Fruit fly (Drosophila melanogaster) whole organism, embryonic: ENCODE data around the gene CG4455.
A peak's percentile ranks its signal among the peaks of the same experiment; 100 is the strongest.

Experiments used
- Abd-B ChIP-seq: fragments of 200-800 bp; sonication (Bioruptor generic); optimal IDR thresholded peaks from 2 replicates; lab custom pipeline; 2018; ENCODE audit warnings: missing biosample characterization, mild to moderate bottlenecking, missing genetic modification characterization, moderate library complexity
- Antp ChIP-seq: fragments of 200-800 bp; sonication (Bioruptor generic); optimal IDR thresholded peaks from 3 replicates; lab custom pipeline; 2016; ENCODE audit warnings: missing biosample characterization, missing genetic modification characterization
- Asciz ChIP-seq: fragments of 200-800 bp; sonication (Bioruptor generic); optimal IDR thresholded peaks from 2 replicates; lab custom pipeline; 2017; ENCODE audit warnings: missing biosample characterization, mild to moderate bottlenecking, missing genetic modification characterization, missing genetic modification reagents
- CG11504 ChIP-seq: fragments of 200-800 bp; sonication (Bioruptor generic); optimal IDR thresholded peaks from 3 replicates; lab custom pipeline; 2019; ENCODE audit warnings: missing biosample characterization, mild to moderate bottlenecking, missing genetic modification characterization, moderate library complexity
- CG12744 ChIP-seq: fragments of 200-800 bp; sonication (Bioruptor generic); optimal IDR thresholded peaks from 2 replicates; lab custom pipeline; 2016; ENCODE audit warnings: missing biosample characterization, missing genetic modification characterization
- CG1647 ChIP-seq: fragments of 200-800 bp; sonication (Bioruptor generic); optimal IDR thresholded peaks from 3 replicates; lab custom pipeline; 2016; ENCODE audit warnings: missing biosample characterization, missing genetic modification characterization
- CG18262 ChIP-seq: fragments of 200-800 bp; optimal IDR thresholded peaks from 3 replicates; lab custom pipeline; 2019; ENCODE audit warnings: missing biosample characterization, mild to moderate bottlenecking, missing genetic modification characterization, moderate library complexity
- CG2116 ChIP-seq: fragments of 200-800 bp; sonication (Bioruptor generic); optimal IDR thresholded peaks from 3 replicates; lab custom pipeline; 2018; ENCODE audit warnings: missing biosample characterization, mild to moderate bottlenecking, missing genetic modification characterization
- CG30020 ChIP-seq: fragments of 200-800 bp; optimal IDR thresholded peaks from 2 replicates; lab custom pipeline; 2019; ENCODE audit warnings: missing biosample characterization, mild to moderate bottlenecking, missing genetic modification characterization, moderate library complexity
- CG31224 ChIP-seq: fragments of 200-800 bp; sonication (Bioruptor generic); IDR thresholded peaks from 2 replicates; pipeline ENCODE4 v1.3.6; 2022; ENCODE audit warnings: missing biosample characterization, missing genetic modification characterization
- CG32767 ChIP-seq: fragments of 200-800 bp; sonication (Bioruptor generic); IDR thresholded peaks from 2 replicates; pipeline ENCODE4 v1.3.6; 2022; ENCODE audit warnings: missing biosample characterization, missing genetic modification characterization
- CG3838 ChIP-seq: fragments of 200-800 bp; sonication (Bioruptor generic); optimal IDR thresholded peaks from 3 replicates; lab custom pipeline; 2016; ENCODE audit warnings: missing biosample characterization, missing genetic modification characterization
- CG4282 ChIP-seq: fragments of 200-800 bp; sonication (Bioruptor generic); optimal IDR thresholded peaks from 2 replicates; lab custom pipeline; 2016; ENCODE audit warnings: missing biosample characterization, missing genetic modification characterization
- CG6791 ChIP-seq: fragments of 200-800 bp; sonication (Bioruptor generic); IDR thresholded peaks from 3 replicates; pipeline ENCODE4 v1.3.6; 2022; ENCODE audit warnings: missing biosample characterization, missing genetic modification characterization; ENCODE audit not compliant: partially characterized antibody
- CG7357 ChIP-seq: fragments of 200-800 bp; sonication (Bioruptor generic); IDR thresholded peaks from 3 replicates; pipeline ENCODE4 v1.3.6; 2022; ENCODE audit warnings: missing biosample characterization, missing genetic modification characterization
- CG7745 ChIP-seq: fragments of 200-800 bp; sonication (Bioruptor generic); optimal IDR thresholded peaks from 2 replicates; lab custom pipeline; 2018; ENCODE audit warnings: missing biosample characterization, mild to moderate bottlenecking, missing genetic modification characterization, moderate library complexity
- CG7928 ChIP-seq: fragments of 200-800 bp; sonication (Bioruptor generic); optimal IDR thresholded peaks from 2 replicates; lab custom pipeline; 2017; ENCODE audit warnings: missing biosample characterization, mild to moderate bottlenecking, missing genetic modification characterization
- CG9727 ChIP-seq: fragments of 200-800 bp; sonication (Bioruptor generic); optimal IDR thresholded peaks from 3 replicates; lab custom pipeline; 2017; ENCODE audit warnings: missing biosample characterization, mild to moderate bottlenecking, missing genetic modification characterization
- Dip3 ChIP-seq: fragments of 200-800 bp; sonication (Bioruptor generic); optimal IDR thresholded peaks from 3 replicates; lab custom pipeline; 2016; ENCODE audit warnings: missing biosample characterization, missing genetic modification characterization
- Eip74EF ChIP-seq, 2 experiments: fragments of 200-800 bp in 1 of 2; fragments of >200 bp in 1 of 2; sonication (Bioruptor generic) in 1 of 2; optimal IDR thresholded peaks; 2 replicates each; lab custom pipeline; 2017 to 2019; ENCODE audit warnings: missing biosample characterization in 2 of 2, missing genetic modification characterization in 2 of 2, mild to moderate bottlenecking in 1 of 2, moderate library complexity in 1 of 2
- HLH3B ChIP-seq: fragments of 200-800 bp; sonication (Bioruptor generic); IDR thresholded peaks from 2 replicates; pipeline ENCODE4 v1.3.6; 2022; ENCODE audit warnings: missing biosample characterization, missing genetic modification characterization
- Hr3 ChIP-seq: fragments of 200-800 bp; sonication (Bioruptor generic); optimal IDR thresholded peaks from 3 replicates; lab custom pipeline; 2016; ENCODE audit warnings: missing biosample characterization, missing genetic modification characterization
- Jarid2 ChIP-seq: fragments of 200-800 bp; sonication (Bioruptor generic); optimal IDR thresholded peaks from 3 replicates; lab custom pipeline; 2017; ENCODE audit warnings: mild to moderate bottlenecking, missing biosample characterization, missing genetic modification reagents, missing genetic modification characterization
- Lhr ChIP-seq: fragments of 200-800 bp; sonication (Bioruptor generic); optimal IDR thresholded peaks from 3 replicates; lab custom pipeline; 2017; ENCODE audit warnings: mild to moderate bottlenecking, missing biosample characterization, missing genetic modification reagents, missing genetic modification characterization
- Lpt ChIP-seq: fragments of >200 bp; optimal IDR thresholded peaks from 2 replicates; lab custom pipeline; 2018; ENCODE audit warnings: missing biosample characterization, missing genetic modification characterization
- NC2β ChIP-seq: fragments of 200-800 bp; sonication (Bioruptor generic); optimal IDR thresholded peaks from 2 replicates; lab custom pipeline; 2016; ENCODE audit warnings: missing biosample characterization, missing genetic modification characterization
- PHDP ChIP-seq: fragments of 200-800 bp; sonication (Bioruptor generic); optimal IDR thresholded peaks from 3 replicates; lab custom pipeline; 2018; ENCODE audit warnings: missing biosample characterization, mild to moderate bottlenecking, missing genetic modification characterization, moderate library complexity
- Ptx1 ChIP-seq: fragments of 200-800 bp; sonication (Bioruptor generic); IDR thresholded peaks from 2 replicates; pipeline ENCODE4 v1.3.6; 2022; ENCODE audit warnings: missing biosample characterization, missing genetic modification characterization
- Scr ChIP-seq: fragments of 200-800 bp; sonication (Bioruptor generic); IDR thresholded peaks from 2 replicates; pipeline ENCODE4 v1.3.6; 2022; ENCODE audit warnings: missing biosample characterization, missing genetic modification characterization; ENCODE audit not compliant: partially characterized antibody
- al ChIP-seq: fragments of 200-800 bp; sonication (Bioruptor generic); IDR thresholded peaks from 2 replicates; pipeline ENCODE4 v1.3.6; 2022; ENCODE audit warnings: missing biosample characterization, missing genetic modification characterization
- ash1 ChIP-seq: fragments of 200-800 bp; sonication (Bioruptor generic); optimal IDR thresholded peaks from 2 replicates; lab custom pipeline; 2018; ENCODE audit warnings: missing biosample characterization, mild to moderate bottlenecking, missing genetic modification characterization
- btn ChIP-seq: fragments of 200-800 bp; sonication (Bioruptor generic); optimal IDR thresholded peaks from 2 replicates; lab custom pipeline; 2016; ENCODE audit warnings: missing biosample characterization, missing genetic modification characterization
- chn ChIP-seq: fragments of 200-800 bp; sonication (Bioruptor generic); optimal IDR thresholded peaks from 2 replicates; lab custom pipeline; 2016; ENCODE audit warnings: missing biosample characterization, missing genetic modification characterization
- corto ChIP-seq: fragments of 200-800 bp; sonication (Bioruptor generic); optimal IDR thresholded peaks from 2 replicates; lab custom pipeline; 2016; ENCODE audit warnings: missing biosample characterization, mild to moderate bottlenecking, missing genetic modification characterization, moderate library complexity
- dysf ChIP-seq: fragments of 200-800 bp; sonication (Bioruptor generic); IDR thresholded peaks from 3 replicates; pipeline ENCODE4 v1.3.6; 2022; ENCODE audit warnings: missing biosample characterization, missing genetic modification characterization
- ems ChIP-seq: fragments of 200-800 bp; sonication (Bioruptor generic); optimal IDR thresholded peaks from 3 replicates; lab custom pipeline; 2016; ENCODE audit warnings: missing biosample characterization, missing genetic modification characterization
- gt ChIP-seq: fragments of 200-800 bp; sonication (Bioruptor generic); IDR thresholded peaks from 2 replicates; pipeline ENCODE4 v1.3.6; 2022; ENCODE audit warnings: missing biosample characterization, missing genetic modification characterization
- knrl ChIP-seq: fragments of 200-800 bp; sonication (Bioruptor generic); IDR thresholded peaks from 3 replicates; pipeline ENCODE4 v1.3.6; 2022; ENCODE audit warnings: missing biosample characterization, missing genetic modification characterization; ENCODE audit not compliant: partially characterized antibody
- nau ChIP-seq: fragments of 200-800 bp; sonication (Bioruptor generic); optimal IDR thresholded peaks from 3 replicates; lab custom pipeline; 2017; ENCODE audit warnings: missing biosample characterization, mild to moderate bottlenecking, missing genetic modification characterization, missing genetic modification reagents
- nerfin-2 ChIP-seq: fragments of 200-800 bp; sonication (Bioruptor generic); IDR thresholded peaks from 2 replicates; pipeline ENCODE4 v1.3.6; 2022; ENCODE audit warnings: missing biosample characterization, missing genetic modification characterization; ENCODE audit not compliant: partially characterized antibody
- org-1 ChIP-seq: fragments of 200-800 bp; sonication (Bioruptor generic); optimal IDR thresholded peaks from 2 replicates; lab custom pipeline; 2017; ENCODE audit warnings: missing biosample characterization, missing genetic modification characterization
- psq ChIP-seq: fragments of 200-800 bp; sonication (Bioruptor generic); optimal IDR thresholded peaks from 2 replicates; lab custom pipeline; 2017; ENCODE audit warnings: missing biosample characterization, missing genetic modification characterization
- ranshi ChIP-seq: fragments of 200-800 bp; sonication (Bioruptor generic); IDR thresholded peaks from 2 replicates; pipeline ENCODE4 v1.3.6; 2022; ENCODE audit warnings: missing biosample characterization, missing genetic modification characterization
- rib ChIP-seq: fragments of 200-800 bp; sonication (Bioruptor generic); IDR thresholded peaks from 2 replicates; pipeline ENCODE4 v1.3.6; 2022; ENCODE audit warnings: missing biosample characterization, missing genetic modification characterization
- sd ChIP-seq: fragments of 200-800 bp; sonication (Bioruptor generic); optimal IDR thresholded peaks from 3 replicates; lab custom pipeline; 2018; ENCODE audit warnings: missing biosample characterization, mild to moderate bottlenecking, missing genetic modification characterization, moderate library complexity
- sens ChIP-seq: fragments of 200-800 bp; sonication (Bioruptor generic); peaks from one replicate; lab custom pipeline; 2016; ENCODE audit warnings: missing biosample characterization, missing genetic modification characterization
- sob ChIP-seq: fragments of 200-800 bp; sonication (Bioruptor generic); IDR thresholded peaks from 2 replicates; pipeline ENCODE4 v1.3.6; 2022; ENCODE audit warnings: missing biosample characterization, missing genetic modification characterization
- trh ChIP-seq: fragments of 200-800 bp; sonication (Bioruptor generic); optimal IDR thresholded peaks from 2 replicates; lab custom pipeline; 2016; ENCODE audit warnings: missing biosample characterization, missing genetic modification characterization
- twi ChIP-seq: fragments of 200-800 bp; optimal IDR thresholded peaks from 2 replicates; lab custom pipeline; 2019; ENCODE audit warnings: missing biosample characterization, mild to moderate bottlenecking, missing genetic modification characterization, moderate library complexity

The CG4455 gene

DNA sequence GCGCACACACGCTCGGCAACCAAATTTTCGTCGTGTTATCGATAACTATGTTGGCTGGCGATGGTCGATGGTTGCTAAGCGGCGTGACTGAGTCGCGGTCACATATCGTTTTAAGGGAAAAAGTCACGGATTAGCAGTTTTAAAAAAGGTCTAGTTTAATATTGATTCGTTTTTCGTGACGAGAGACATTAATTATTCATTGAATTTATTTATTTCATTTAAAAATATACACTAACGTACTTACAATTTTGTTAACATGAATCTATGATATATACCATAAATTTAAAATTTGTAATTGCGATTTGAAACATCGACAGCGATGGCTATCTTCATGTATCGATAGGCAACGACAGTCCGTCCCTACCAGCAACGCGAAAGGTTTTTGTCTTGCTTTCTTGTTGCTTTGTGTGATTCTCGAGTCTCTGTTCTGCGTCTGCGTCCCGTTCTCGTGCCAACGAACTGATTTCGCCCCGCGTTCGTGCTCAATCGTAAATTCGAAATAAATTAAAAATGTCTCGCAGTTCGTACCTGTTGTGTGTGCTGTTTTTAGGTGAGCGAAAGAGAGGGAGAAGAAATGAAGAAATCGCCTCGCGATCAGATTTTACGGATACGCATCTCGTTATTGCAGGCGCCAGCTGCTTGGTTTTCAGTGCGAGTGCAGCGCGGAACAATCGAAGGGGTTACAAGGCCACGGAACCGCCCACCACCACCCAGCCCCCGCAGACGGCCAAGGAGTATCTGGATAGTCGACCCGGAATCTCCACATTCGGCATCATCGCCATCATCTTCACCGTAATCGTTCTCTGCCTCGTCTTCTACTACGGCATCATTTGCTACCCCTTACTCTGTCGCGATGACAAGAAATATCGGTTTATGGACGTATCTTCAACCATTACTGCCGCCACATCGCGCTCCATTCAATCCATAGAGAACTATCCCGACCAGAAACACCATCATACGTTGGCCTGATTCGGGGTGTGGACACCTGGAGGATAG is at the start of gene CG4455, which contains the start of the genes Hyls1 and chif:
Gene CG4455 (plus strand): TSS at position 350 of the 996 bp plus-strand sequence.
Gene Hyls1 (minus strand): TSS at position 44 of the 996 bp plus-strand sequence.
Gene chif (minus strand): TSS at position 44 of the 996 bp plus-strand sequence.
- TF ChIP-seq corto (GFP tag; lab: Kevin White, UChicago) (peak; percentile 73), CG2116 (peak; percentile 88), CG32767 (no peak), CG9727 (GFP tag; lab: Kevin White, UChicago) (peak; percentile 66), CG7745 (no peak), CG11504 (tag; lab: Kevin White, UChicago) (peak; percentile 76), CG12744 (GFP tag; lab: Kevin White, UChicago) (no peak), NC2β (no peak), Ptx1 (GFP tag; lab: Robert Waterston, UW) (peak; percentile 20; the same call in 1 of the 2 replicates), CG7357 (GFP tag; lab: Robert Waterston, UW) (no peak), CG1647 (GFP tag; lab: Kevin White, UChicago) (no peak), sd (tag; lab: Kevin White, UChicago) (no peak), Eip74EF (GFP tag; optimal IDR thresholded peaks at IDR 0.05; lab: Kevin White, UChicago) (no peak), Lhr (GFP tag; lab: Kevin White, UChicago) (peak; percentile 47), gt (GFP tag; lab: Robert Waterston, UW) (no peak), psq (GFP tag; lab: Kevin White, UChicago) (peak; percentile 39), trh (no peak), CG18262 (tag; lab: Kevin White, UChicago) (peak; percentile 51), Scr (GFP tag; lab: Robert Waterston, UW) (peak; percentile 96), rib (GFP tag; lab: Robert Waterston, UW) (no peak), CG6791 (GFP tag; lab: Robert Waterston, UW) (peak; percentile 82), btn (no peak), Hr3 (GFP tag; lab: Kevin White, UChicago) (peak; percentile 46), HLH3B (no peak), Lpt (GFP tag; lab: Kevin White, UChicago) (no peak), chn (GFP tag; lab: Kevin White, UChicago) (no peak), nau (GFP tag; lab: Kevin White, UChicago) (no peak), dysf (GFP tag; lab: Robert Waterston, UW) (no peak), Asciz (GFP tag; lab: Kevin White, UChicago) (peak; percentile 32), Antp (GFP tag; lab: Kevin White, UChicago) (no peak), CG4282 (GFP tag; lab: Kevin White, UChicago) (no peak), Abd-B (GFP tag; lab: Kevin White, UChicago) (peak; percentile 64), PHDP (tag; lab: Kevin White, UChicago) (no peak), Dip3 (GFP tag; lab: Kevin White, UChicago) (no peak), CG30020 (tag; lab: Kevin White, UChicago) (peak; percentile 79), ems (GFP tag; lab: Kevin White, UChicago) (peak; percentile 21), CG31224 (GFP tag; lab: Robert Waterston, UW) (no peak), CG3838 (GFP tag; lab: Kevin White, UChicago) (peak; percentile 17), nerfin-2 (GFP tag; lab: Robert Waterston, UW) (peak; percentile 80), CG7928 (GFP tag; lab: Kevin White, UChicago) (peak; percentile 57), knrl (peak; percentile 95), Jarid2 (peak; percentile 16), al (GFP tag; lab: Robert Waterston, UW) (peak; percentile 10; the same call in 1 of the 2 replicates), ranshi (GFP tag; lab: Robert Waterston, UW) (no peak), ash1 (no peak), org-1 (GFP tag; lab: Kevin White, UChicago) (no peak), sens (GFP tag; lab: Kevin White, UChicago) (peak; percentile 74), twi (tag; lab: Kevin White, UChicago) (no peak), sob (GFP tag; lab: Robert Waterston, UW) (no peak)
